Worm (Caenorhabditis elegans) whole organism, L1 larva: ENCODE results near the gene ZC168.2.

ENCODE experiments used
- C04F5.9 ChIP-seq: sonication (generic microtip); optimal IDR thresholded peaks from 2 replicates; lab custom pipeline; 2016; ENCODE audit warnings: missing genetic modification characterization, missing compliant biosample characterization
- F16B12.6 ChIP-seq: fragments of 150-350 bp; optimal IDR thresholded peaks from 2 replicates; lab custom pipeline; 2014; ENCODE audit warnings: missing biosample characterization, missing genetic modification characterization
- aha-1 ChIP-seq: fragments of 150-350 bp; optimal IDR thresholded peaks from 2 replicates; lab custom pipeline; 2014; ENCODE audit warnings: missing biosample characterization, missing genetic modification characterization
- alr-1 ChIP-seq: fragments of 200-800 bp; sonication (Bioruptor generic); optimal IDR thresholded peaks from 2 replicates; lab custom pipeline; 2018; ENCODE audit warnings: borderline replicate concordance, mild to moderate bottlenecking, missing genetic modification characterization, missing compliant biosample characterization
- aly-2 ChIP-seq: fragments of 150-350 bp; optimal IDR thresholded peaks from 2 replicates; lab custom pipeline; 2014; ENCODE audit warnings: missing biosample characterization, missing genetic modification characterization
- blmp-1 ChIP-seq: fragments of 150-350 bp; optimal IDR thresholded peaks from 2 replicates; lab custom pipeline; 2014; ENCODE audit warnings: missing biosample characterization, missing genetic modification characterization
- ceh-88 ChIP-seq: fragments of 200-800 bp; sonication (Bioruptor generic); IDR thresholded peaks from 2 replicates; pipeline ENCODE4 v1.3.6; 2022; ENCODE audit warnings: missing genetic modification characterization, missing compliant biosample characterization
- ceh-90 ChIP-seq: sonication (generic microtip); optimal IDR thresholded peaks from 2 replicates; lab custom pipeline; 2016; ENCODE audit warnings: missing genetic modification characterization, missing compliant biosample characterization
- dpl-1 ChIP-seq, 3 experiments: fragments of 150-350 bp in 2 of 3; sonication (generic microtip) in 1 of 3; optimal IDR thresholded peaks; 2 replicates each; lab custom pipeline; 2014 to 2017; ENCODE audit warnings: missing biosample characterization in 3 of 3, missing genetic modification characterization in 3 of 3, missing genetic modification reagents in 3 of 3
- ets-5 ChIP-seq: fragments of 200-800 bp; sonication (Bioruptor generic); IDR thresholded peaks from 2 replicates; pipeline ENCODE4 v1.3.6; 2022; ENCODE audit warnings: missing genetic modification characterization, missing compliant biosample characterization
- fkh-10 ChIP-seq: sonication (generic microtip); optimal IDR thresholded peaks from 2 replicates; lab custom pipeline; 2017; ENCODE audit warnings: missing biosample characterization, missing genetic modification reagents, missing genetic modification characterization
- fkh-8 ChIP-seq: sonication (generic microtip); optimal IDR thresholded peaks from 2 replicates; lab custom pipeline; 2016; ENCODE audit warnings: mild to moderate bottlenecking, missing genetic modification characterization, missing compliant biosample characterization
- hlh-4 ChIP-seq: sonication (generic microtip); optimal IDR thresholded peaks from 2 replicates; lab custom pipeline; 2016; ENCODE audit warnings: mild to moderate bottlenecking, missing genetic modification characterization, missing compliant biosample characterization
- irx-1 ChIP-seq: sonication (generic microtip); optimal IDR thresholded peaks from 2 replicates; lab custom pipeline; 2016; ENCODE audit warnings: missing genetic modification characterization, missing compliant biosample characterization
- isw-1 ChIP-seq: fragments of 200-800 bp; sonication (Bioruptor generic); IDR thresholded peaks from 2 replicates; pipeline ENCODE4 v1.3.6; 2022; ENCODE audit warnings: missing genetic modification characterization, missing compliant biosample characterization
- lin-13 ChIP-seq: fragments of 150-350 bp; optimal IDR thresholded peaks from 2 replicates; lab custom pipeline; 2014; ENCODE audit warnings: missing biosample characterization, missing genetic modification reagents, missing genetic modification characterization
- lin-39 ChIP-seq: fragments of 150-350 bp; optimal IDR thresholded peaks from 2 replicates; lab custom pipeline; 2014; ENCODE audit warnings: missing biosample characterization, missing genetic modification reagents, missing genetic modification characterization
- lir-3 ChIP-seq: sonication (generic microtip); optimal IDR thresholded peaks from 2 replicates; lab custom pipeline; 2016; ENCODE audit warnings: mild to moderate bottlenecking, missing genetic modification characterization, moderate library complexity, missing compliant biosample characterization; ENCODE audit not compliant: poor library complexity
- lsy-2 ChIP-seq, 2 experiments: fragments of 150-350 bp; optimal IDR thresholded peaks; 2 replicates each; lab custom pipeline; 2014; ENCODE audit warnings: missing biosample characterization in 2 of 2, missing genetic modification characterization in 2 of 2
- nhr-19 ChIP-seq: fragments of 200-800 bp; sonication (Bioruptor generic); conservative IDR thresholded peaks from 2 replicates; pipeline ENCODE4 v1.3.6; 2022; ENCODE audit warnings: missing genetic modification characterization, missing compliant biosample characterization
- nhr-20 ChIP-seq: sonication (generic microtip); optimal IDR thresholded peaks from 2 replicates; lab custom pipeline; 2016; ENCODE audit warnings: mild to moderate bottlenecking, missing genetic modification characterization, missing compliant biosample characterization
- nhr-76 ChIP-seq: sonication (generic microtip); optimal IDR thresholded peaks from 2 replicates; lab custom pipeline; 2017; ENCODE audit warnings: missing biosample characterization, missing genetic modification characterization
- nhr-84 ChIP-seq: sonication (generic microtip); optimal IDR thresholded peaks from 2 replicates; lab custom pipeline; 2017; ENCODE audit warnings: missing biosample characterization, missing genetic modification characterization
- nhr-85 ChIP-seq: sonication (generic microtip); peaks from one replicate; lab custom pipeline; 2016; ENCODE audit warnings: missing genetic modification characterization, inconsistent platforms, missing compliant biosample characterization
- nhr-90 ChIP-seq: sonication (generic microtip); optimal IDR thresholded peaks from 2 replicates; lab custom pipeline; 2016; ENCODE audit warnings: mild to moderate bottlenecking, missing genetic modification characterization, missing compliant biosample characterization; ENCODE audit not compliant: poor library complexity
- pqm-1 ChIP-seq: sonication (generic microtip); optimal IDR thresholded peaks from 3 replicates; lab custom pipeline; 2017; ENCODE audit warnings: missing biosample characterization, missing genetic modification characterization
- skn-1 ChIP-seq: fragments of 150-350 bp; optimal IDR thresholded peaks from 2 replicates; lab custom pipeline; 2014; ENCODE audit warnings: missing biosample characterization, missing genetic modification characterization
- snpc-4 ChIP-seq: fragments of 150-350 bp; optimal IDR thresholded peaks from 2 replicates; lab custom pipeline; 2014; ENCODE audit warnings: missing biosample characterization, missing genetic modification characterization
- snu-23 ChIP-seq: sonication (generic microtip); optimal IDR thresholded peaks from 2 replicates; lab custom pipeline; 2016; ENCODE audit warnings: missing genetic modification characterization, missing compliant biosample characterization
- sox-4 ChIP-seq: sonication (generic microtip); optimal IDR thresholded peaks from 2 replicates; lab custom pipeline; 2016; ENCODE audit warnings: missing genetic modification characterization, missing compliant biosample characterization
- sup-37 ChIP-seq: fragments of 200-800 bp; sonication (Bioruptor generic); optimal IDR thresholded peaks from 2 replicates; lab custom pipeline; 2018; ENCODE audit warnings: mild to moderate bottlenecking, missing genetic modification characterization, missing compliant biosample characterization
- swsn-7 ChIP-seq: sonication (generic microtip); optimal IDR thresholded peaks from 2 replicates; lab custom pipeline; 2016; ENCODE audit warnings: missing genetic modification characterization, missing compliant biosample characterization
- tbx-2 ChIP-seq: sonication (generic microtip); optimal IDR thresholded peaks from 2 replicates; lab custom pipeline; 2016; ENCODE audit warnings: missing genetic modification characterization, missing compliant biosample characterization
- unc-86 ChIP-seq: sonication (generic microtip); optimal IDR thresholded peaks from 2 replicates; lab custom pipeline; 2016; ENCODE audit warnings: missing genetic modification characterization, missing compliant biosample characterization
- xbp-1 ChIP-seq: sonication (generic microtip); optimal IDR thresholded peaks from 2 replicates; lab custom pipeline; 2016; ENCODE audit warnings: missing genetic modification characterization, missing compliant biosample characterization
- ztf-11 ChIP-seq, 2 experiments: sonication (generic microtip); optimal IDR thresholded peaks; 2 replicates each; lab custom pipeline; 2016 to 2017; ENCODE audit warnings: missing genetic modification characterization in 2 of 2, missing biosample characterization in 1 of 2, missing compliant biosample characterization in 1 of 2
- ztf-4 ChIP-seq: fragments of 150-350 bp; optimal IDR thresholded peaks from 2 replicates; lab custom pipeline; 2014; ENCODE audit warnings: missing biosample characterization, missing genetic modification characterization

Gene ZC168.2

DNA sequence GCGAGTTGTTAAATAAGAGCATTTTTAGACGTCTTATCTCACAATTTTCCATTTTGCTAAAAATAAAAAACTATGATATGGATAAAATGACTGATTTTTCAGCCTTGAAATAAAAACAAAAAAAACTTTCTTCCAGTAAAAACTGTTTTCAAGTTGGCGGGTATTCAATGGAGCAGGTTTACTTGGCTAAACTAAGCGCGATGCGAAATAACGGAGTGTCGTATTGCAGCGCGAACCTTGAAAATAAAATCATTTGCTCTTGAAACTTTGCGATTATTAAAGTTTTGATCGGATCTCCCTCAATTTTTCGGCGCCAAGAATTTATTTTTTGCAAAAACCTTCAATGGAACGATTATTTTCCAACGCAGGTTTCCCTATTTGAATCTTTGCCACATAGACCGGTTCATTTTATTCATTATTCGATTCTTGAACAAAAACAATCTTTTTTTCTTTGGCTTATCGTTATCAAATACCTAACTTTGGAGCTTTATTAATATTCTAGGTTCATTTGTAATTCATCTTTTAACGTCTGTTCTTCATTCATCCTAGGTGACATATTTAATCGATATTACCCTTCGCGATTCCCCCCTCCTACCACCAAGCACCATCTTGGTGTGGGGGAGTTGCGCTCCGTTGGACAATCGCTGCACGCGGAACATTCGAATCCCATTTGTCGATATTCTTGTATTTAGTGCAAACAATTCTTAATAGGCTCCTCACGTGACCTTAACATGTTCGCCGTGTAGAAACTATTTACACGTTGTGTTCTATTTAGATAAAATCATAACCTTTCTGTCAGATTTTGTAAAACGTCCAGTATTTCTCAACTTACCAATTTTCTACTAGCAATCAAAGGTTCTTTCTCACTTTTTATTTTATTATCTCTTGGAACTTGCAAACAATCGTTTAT, 6.9 kb downstream of the ZC168.2 start, which contains the start of the genes orc-5 and cyb-1 (continued):
- TF ChIP-seq nhr-84 (tag; lab: Kevin White, UChicago) (no peak), nhr-90 (tag; lab: Kevin White, UChicago) (peak; percentile 74), nhr-20 (tag; lab: Kevin White, UChicago) (peak; percentile 80), nhr-85 (tag; lab: Kevin White, UChicago) (peak; percentile 79), ceh-90 (tag; lab: Kevin White, UChicago) (peak; percentile 19), ceh-88 (GFP tag; lab: Robert Waterston, UW) (no peak), dpl-1 (GFP tag; optimal IDR thresholded peaks at IDR 0.05; lab: Kevin White, UChicago) (peak; percentile 97 to 98 (median 97)), lsy-2 (tag; optimal IDR thresholded peaks at IDR 0.05; lab: Kevin White, UChicago) (peak; percentile 85 to 93), alr-1 (tag; lab: Kevin White, UChicago) (no peak), swsn-7 (peak; percentile 81), lir-3 (peak; percentile 55), F16B12.6 (tag; lab: Kevin White, UChicago) (peak; percentile 41), sox-4 (peak; percentile 27), pqm-1 (tag; lab: Kevin White, UChicago) (no peak), tbx-2 (peak; percentile 78), fkh-8 (tag; lab: Kevin White, UChicago) (peak; percentile 52), nhr-19 (GFP tag; lab: Robert Waterston, UW) (peak; percentile 82), hlh-4 (tag; lab: Kevin White, UChicago) (no peak), lin-39 (tag; lab: Kevin White, UChicago) (peak; percentile 44), sup-37 (GFP tag; lab: Kevin White, UChicago) (peak; percentile 10), unc-86 (peak; percentile 71), aly-2 (peak; percentile 54), aha-1 (tag; lab: Kevin White, UChicago) (peak; percentile 10), snu-23 (peak; percentile 90), lin-13 (peak; percentile 82)

DNA sequence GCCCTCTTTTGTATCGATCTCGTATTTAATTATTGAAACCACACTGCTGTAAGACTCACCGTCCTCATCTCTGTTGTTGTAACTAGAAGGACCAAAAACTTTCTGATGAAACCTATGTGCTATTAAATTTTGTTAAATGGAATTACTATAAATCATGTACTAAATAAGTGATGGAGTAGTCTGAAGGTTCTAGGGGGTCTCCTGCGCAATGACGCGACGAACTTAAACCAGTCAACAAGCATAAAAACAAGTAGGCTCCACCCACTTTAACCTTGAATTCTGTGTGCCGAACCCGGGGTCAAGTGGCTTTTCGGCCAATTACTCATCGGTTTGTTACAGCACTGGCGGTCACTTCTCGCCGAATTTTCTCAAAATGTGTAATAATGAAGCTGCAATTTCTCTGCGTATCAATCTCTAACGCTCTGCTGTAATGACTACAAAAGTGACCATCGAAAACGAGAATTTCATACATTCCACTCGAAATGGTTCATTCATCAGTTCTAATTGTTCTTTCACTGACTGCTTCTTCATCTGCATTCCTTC, 9.2 kb downstream of the ZC168.2 start, which contains the start of gene grl-21:
Gene grl-21 (plus strand): TSS at position 464 of the 543 bp plus-strand sequence.
- TF ChIP-seq skn-1 (tag; lab: Kevin White, UChicago) (no peak), lin-13 (no peak), ztf-11 (tag; optimal IDR thresholded peaks at IDR 0.05; lab: Kevin White, UChicago) (no peak), ztf-4 (no peak), fkh-10 (no peak), irx-1 (tag; lab: Kevin White, UChicago) (no peak), fkh-8 (tag; lab: Kevin White, UChicago) (no peak), nhr-76 (tag; lab: Kevin White, UChicago) (no peak), blmp-1 (tag; lab: Kevin White, UChicago) (no peak), isw-1 (GFP tag; lab: Robert Waterston, UW) (no peak), snpc-4 (tag; lab: Kevin White, UChicago) (no peak), ets-5 (no peak), C04F5.9 (tag; lab: Kevin White, UChicago) (no peak)
- TF ChIP-seq, all 84 proteins: peak for 0

DNA sequence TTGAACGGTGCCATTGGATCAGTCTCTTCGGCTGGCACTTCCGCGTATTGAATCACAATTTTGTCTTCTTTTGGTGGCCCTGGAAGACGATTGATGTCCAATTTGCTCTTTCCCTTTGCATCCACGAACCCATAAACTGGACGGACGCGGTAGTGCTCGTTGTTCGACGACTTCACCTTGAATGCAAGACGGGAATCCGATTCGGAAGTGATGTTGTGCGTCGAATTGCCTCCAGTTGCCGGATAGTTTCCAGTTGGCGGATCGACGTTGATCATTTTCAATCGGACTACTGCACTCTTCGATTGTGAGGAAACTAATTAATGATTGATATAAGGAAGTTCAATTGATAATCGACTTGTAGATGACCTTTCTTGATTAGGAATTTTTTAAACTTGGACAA, 10.5 kb downstream of the ZC168.2 start, which contains the start of gene ssp-34:
Gene ssp-34 (minus strand): TSS at position 275 of the 400 bp plus-strand sequence.
- TF ChIP-seq xbp-1 (tag; lab: Kevin White, UChicago): no peak
